Fruit fly (Drosophila melanogaster) whole organism, embryonic: Measurements from ENCODE around the gene CG3662.

Experiments used
- Asciz ChIP-seq: fragments of 200-800 bp; sonication (Bioruptor generic); optimal IDR thresholded peaks from 2 replicates; lab custom pipeline; 2017; ENCODE audit warnings: missing biosample characterization, mild to moderate bottlenecking, missing genetic modification characterization, missing genetic modification reagents
- Atf-2 ChIP-seq: fragments of 200-800 bp; sonication (Bioruptor generic); optimal IDR thresholded peaks from 2 replicates; lab custom pipeline; 2016; ENCODE audit warnings: missing biosample characterization, missing genetic modification characterization
- CG10431 ChIP-seq: fragments of 200-800 bp; sonication (Bioruptor generic); optimal IDR thresholded peaks from 3 replicates; lab custom pipeline; 2018; ENCODE audit warnings: missing biosample characterization, mild to moderate bottlenecking, missing genetic modification characterization
- CG11504 ChIP-seq: fragments of 200-800 bp; sonication (Bioruptor generic); optimal IDR thresholded peaks from 3 replicates; lab custom pipeline; 2019; ENCODE audit warnings: missing biosample characterization, mild to moderate bottlenecking, missing genetic modification characterization, moderate library complexity
- CG11560 ChIP-seq: fragments of 200-800 bp; sonication (Bioruptor generic); IDR thresholded peaks from 3 replicates; pipeline ENCODE4 v1.3.6; 2022; ENCODE audit warnings: missing biosample characterization, missing genetic modification characterization
- CG12236 ChIP-seq: fragments of 200-800 bp; sonication (Bioruptor generic); optimal IDR thresholded peaks from 2 replicates; lab custom pipeline; 2016; ENCODE audit warnings: missing biosample characterization, missing genetic modification characterization
- CG13287 ChIP-seq: fragments of 200-800 bp; sonication (Bioruptor generic); IDR thresholded peaks from 2 replicates; pipeline ENCODE4 v1.3.6; 2022; ENCODE audit warnings: missing biosample characterization, missing genetic modification characterization; ENCODE audit not compliant: partially characterized antibody
- CG15011 ChIP-seq: fragments of 200-800 bp; sonication (Bioruptor generic); optimal IDR thresholded peaks from 3 replicates; lab custom pipeline; 2018; ENCODE audit warnings: missing biosample characterization, mild to moderate bottlenecking, missing genetic modification characterization
- CG15514 ChIP-seq: fragments of 200-800 bp; sonication (Bioruptor generic); optimal IDR thresholded peaks from 3 replicates; lab custom pipeline; 2017; ENCODE audit warnings: missing biosample characterization, missing genetic modification characterization, mild to moderate bottlenecking, moderate library complexity, missing genetic modification reagents
- CG17361 ChIP-seq: fragments of 200-800 bp; sonication (Bioruptor generic); IDR thresholded peaks from 3 replicates; pipeline ENCODE4 v1.3.6; 2022; ENCODE audit warnings: missing biosample characterization, missing genetic modification characterization
- CG1792 ChIP-seq: fragments of 200-800 bp; sonication (Bioruptor generic); optimal IDR thresholded peaks from 2 replicates; lab custom pipeline; 2016; ENCODE audit warnings: missing biosample characterization, missing genetic modification characterization
- CG18476 ChIP-seq: fragments of 200-800 bp; sonication (Bioruptor generic); optimal IDR thresholded peaks from 2 replicates; lab custom pipeline; 2016; ENCODE audit warnings: missing biosample characterization, mild to moderate bottlenecking, missing genetic modification characterization
- CG30431 ChIP-seq: fragments of 200-800 bp; sonication (Bioruptor generic); optimal IDR thresholded peaks from 2 replicates; lab custom pipeline; 2017; ENCODE audit warnings: missing biosample characterization, missing genetic modification characterization
- CG3407 ChIP-seq: fragments of 200-800 bp; sonication (Bioruptor generic); optimal IDR thresholded peaks from 2 replicates; lab custom pipeline; 2018; ENCODE audit warnings: missing biosample characterization, mild to moderate bottlenecking, missing genetic modification characterization
- CG5953 ChIP-seq: fragments of 200-800 bp; sonication (Bioruptor generic); IDR thresholded peaks from 2 replicates; pipeline ENCODE4 v1.3.6; 2022; ENCODE audit warnings: missing biosample characterization, missing genetic modification characterization
- CG6765 ChIP-seq: fragments of 200-800 bp; sonication (Bioruptor generic); optimal IDR thresholded peaks from 3 replicates; lab custom pipeline; 2017; ENCODE audit warnings: missing biosample characterization, mild to moderate bottlenecking, missing genetic modification characterization
- CG7987 ChIP-seq: fragments of 200-800 bp; sonication (Bioruptor generic); optimal IDR thresholded peaks from 2 replicates; lab custom pipeline; 2018; ENCODE audit warnings: missing biosample characterization, mild to moderate bottlenecking, missing genetic modification characterization, moderate library complexity
- CG8765 ChIP-seq: fragments of 200-800 bp; sonication (Bioruptor generic); IDR thresholded peaks from 2 replicates; pipeline ENCODE4 v1.3.6; 2022; ENCODE audit warnings: missing biosample characterization, missing genetic modification characterization
- CG9437 ChIP-seq: fragments of 200-800 bp; sonication (Bioruptor generic); optimal IDR thresholded peaks from 2 replicates; lab custom pipeline; 2018; ENCODE audit warnings: missing biosample characterization, mild to moderate bottlenecking, missing genetic modification characterization
- CG9797 ChIP-seq: fragments of 200-800 bp; sonication (Bioruptor generic); optimal IDR thresholded peaks from 3 replicates; lab custom pipeline; 2018; ENCODE audit warnings: missing biosample characterization, mild to moderate bottlenecking, missing genetic modification characterization
- CoRest ChIP-seq: fragments of 200-800 bp; sonication (Bioruptor generic); optimal IDR thresholded peaks from 3 replicates; lab custom pipeline; 2018; ENCODE audit warnings: missing biosample characterization, mild to moderate bottlenecking, missing genetic modification characterization, moderate library complexity
- E2f2 ChIP-seq: fragments of 200-800 bp; sonication (Bioruptor generic); IDR thresholded peaks from 2 replicates; pipeline ENCODE4 v1.3.6; 2022; ENCODE audit warnings: missing biosample characterization, missing genetic modification characterization
- Ets65A ChIP-seq: fragments of 200-800 bp; sonication (Bioruptor generic); peaks from one replicate; lab custom pipeline; 2016; ENCODE audit warnings: missing biosample characterization, missing genetic modification characterization
- Fer1 ChIP-seq: fragments of 200-800 bp; sonication (Bioruptor generic); optimal IDR thresholded peaks from 2 replicates; lab custom pipeline; 2017; ENCODE audit warnings: missing biosample characterization, mild to moderate bottlenecking, missing genetic modification characterization
- H2.0 ChIP-seq: fragments of 200-800 bp; sonication (Bioruptor generic); IDR thresholded peaks from 2 replicates; pipeline ENCODE4 v1.3.6; 2022; ENCODE audit warnings: missing biosample characterization, missing genetic modification characterization
- HLH54F ChIP-seq: fragments of 200-800 bp; sonication (Bioruptor generic); optimal IDR thresholded peaks from 3 replicates; lab custom pipeline; 2016; ENCODE audit warnings: missing biosample characterization, missing genetic modification characterization
- Hr51 ChIP-seq, 2 experiments: fragments of 200-800 bp; sonication (Bioruptor generic); optimal IDR thresholded peaks; 2 replicates in 1 of 2; 3 replicates in 1 of 2; lab custom pipeline; 2016 to 2018; ENCODE audit warnings: missing biosample characterization in 2 of 2, missing genetic modification characterization in 2 of 2, mild to moderate bottlenecking in 1 of 2, moderate library complexity in 1 of 2
- Hsf ChIP-seq: fragments of 200-800 bp; sonication (Bioruptor generic); optimal IDR thresholded peaks from 3 replicates; lab custom pipeline; 2016; ENCODE audit warnings: missing biosample characterization, missing genetic modification characterization
- Jarid2 ChIP-seq: fragments of 200-800 bp; sonication (Bioruptor generic); optimal IDR thresholded peaks from 3 replicates; lab custom pipeline; 2017; ENCODE audit warnings: mild to moderate bottlenecking, missing biosample characterization, missing genetic modification reagents, missing genetic modification characterization
- Meics ChIP-seq: fragments of 200-800 bp; sonication (Bioruptor generic); optimal IDR thresholded peaks from 2 replicates; lab custom pipeline; 2017; ENCODE audit warnings: missing biosample characterization, mild to moderate bottlenecking, missing genetic modification characterization
- Myb ChIP-seq: fragments of 200-800 bp; sonication (Bioruptor generic); optimal IDR thresholded peaks from 2 replicates; lab custom pipeline; 2016; ENCODE audit warnings: missing biosample characterization, missing genetic modification characterization
- NK7.1 ChIP-seq: fragments of 200-800 bp; sonication (Bioruptor generic); optimal IDR thresholded peaks from 3 replicates; lab custom pipeline; 2016; ENCODE audit warnings: missing biosample characterization, missing genetic modification characterization
- Opbp ChIP-seq: fragments of 200-800 bp; sonication (Bioruptor generic); IDR thresholded peaks from 3 replicates; pipeline ENCODE4 v1.3.6; 2022; ENCODE audit warnings: missing biosample characterization, missing genetic modification characterization; ENCODE audit not compliant: partially characterized antibody
- YL-1 ChIP-seq: fragments of 200-800 bp; sonication (Bioruptor generic); optimal IDR thresholded peaks from 3 replicates; lab custom pipeline; 2017; ENCODE audit warnings: missing biosample characterization, mild to moderate bottlenecking, missing genetic modification characterization
- cg ChIP-seq: fragments of 200-800 bp; sonication (Bioruptor generic); optimal IDR thresholded peaks from 3 replicates; lab custom pipeline; 2019; ENCODE audit warnings: missing biosample characterization, mild to moderate bottlenecking, missing genetic modification characterization, moderate library complexity
- fd3F ChIP-seq: fragments of 200-800 bp; sonication (Bioruptor generic); optimal IDR thresholded peaks from 2 replicates; lab custom pipeline; 2018; ENCODE audit warnings: missing biosample characterization, mild to moderate bottlenecking, missing genetic modification characterization, moderate library complexity
- inv ChIP-seq: fragments of 200-800 bp; sonication (Bioruptor generic); IDR thresholded peaks from 2 replicates; pipeline ENCODE4 v1.3.6; 2022; ENCODE audit warnings: missing biosample characterization, missing genetic modification characterization; ENCODE audit not compliant: partially characterized antibody
- ken ChIP-seq: fragments of 200-800 bp; sonication (Bioruptor generic); IDR thresholded peaks from 3 replicates; pipeline ENCODE4 v1.3.6; 2022; ENCODE audit warnings: missing biosample characterization, missing genetic modification characterization
- luna ChIP-seq: fragments of 200-800 bp; sonication (Bioruptor generic); optimal IDR thresholded peaks from 2 replicates; lab custom pipeline; 2016; ENCODE audit warnings: missing biosample characterization, missing genetic modification characterization
- mam ChIP-seq: fragments of 200-800 bp; sonication (Bioruptor generic); optimal IDR thresholded peaks from 3 replicates; lab custom pipeline; 2016; ENCODE audit warnings: missing biosample characterization, missing genetic modification characterization
- odd ChIP-seq: fragments of 200-800 bp; sonication (Bioruptor generic); optimal IDR thresholded peaks from 2 replicates; lab custom pipeline; 2017; ENCODE audit warnings: missing biosample characterization, mild to moderate bottlenecking, missing genetic modification characterization
- pan ChIP-seq, 4 experiments: fragments of >200 bp in 3 of 4; fragments of 200-800 bp in 1 of 4; sonication (Bioruptor generic) in 1 of 4; optimal IDR thresholded peaks in 3 of 4; IDR thresholded peaks in 1 of 4; 2 replicates each; pipeline versions ENCODE4 v1.3.6 to Lab custom; 2017 to 2022; ENCODE audit warnings: missing biosample characterization in 2 of 4, missing genetic modification characterization in 2 of 4, mixed read lengths in 1 of 4
- pita ChIP-seq: fragments of 200-800 bp; sonication (Bioruptor generic); optimal IDR thresholded peaks from 2 replicates; lab custom pipeline; 2017; ENCODE audit warnings: missing biosample characterization, mild to moderate bottlenecking, missing genetic modification characterization
- sima ChIP-seq: fragments of 200-800 bp; sonication (Bioruptor generic); optimal IDR thresholded peaks from 2 replicates; lab custom pipeline; 2016; ENCODE audit warnings: missing biosample characterization, missing genetic modification characterization
- stwl ChIP-seq: fragments of 200-800 bp; sonication (Bioruptor generic); optimal IDR thresholded peaks from 3 replicates; lab custom pipeline; 2018; ENCODE audit warnings: missing biosample characterization, mild to moderate bottlenecking, missing genetic modification characterization, moderate library complexity
- tin ChIP-seq: fragments of 200-800 bp; sonication (Bioruptor generic); optimal IDR thresholded peaks from 3 replicates; lab custom pipeline; 2016; ENCODE audit warnings: missing biosample characterization, missing genetic modification characterization
- tna ChIP-seq: fragments of 200-800 bp; sonication (Bioruptor generic); IDR thresholded peaks from 2 replicates; pipeline ENCODE4 v1.3.6; 2022; ENCODE audit warnings: missing biosample characterization, missing genetic modification characterization; ENCODE audit not compliant: partially characterized antibody
- vnd ChIP-seq: fragments of 200-800 bp; sonication (Bioruptor generic); IDR thresholded peaks from 3 replicates; pipeline ENCODE4 v1.3.6; 2022; ENCODE audit warnings: missing biosample characterization, missing genetic modification characterization; ENCODE audit not compliant: partially characterized antibody

Gene CG3662

DNA sequence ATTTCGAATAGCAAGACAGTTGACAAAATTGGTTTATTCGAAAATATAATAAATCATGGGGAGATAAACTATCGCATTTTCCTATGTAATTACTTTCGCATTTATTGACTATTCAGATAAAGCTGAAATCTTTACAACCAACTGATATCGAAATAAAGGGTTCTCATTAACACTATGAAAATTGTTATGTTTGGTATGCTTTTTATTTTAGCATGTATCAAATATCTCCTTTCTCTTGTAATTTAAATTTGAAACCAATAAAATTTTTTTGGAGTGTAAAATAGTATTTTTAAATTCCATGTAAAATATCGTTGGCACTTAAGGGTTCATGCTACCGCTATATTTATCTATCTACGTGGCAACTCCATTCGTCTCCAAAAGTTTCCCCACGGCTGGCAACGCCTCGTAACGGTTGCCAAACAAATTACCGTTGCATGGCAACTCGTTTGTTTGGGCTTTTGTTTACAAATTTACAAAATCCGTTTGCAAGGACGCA, 34.0 kb downstream of the CG3662 start, which contains the start of gene CG13949 (continued):
- no peak for TF ChIP-seq CG9437 (GFP tag; lab: Kevin White, UChicago)
- TF ChIP-seq CG18476 (GFP tag; lab: Kevin White, UChicago): no peak
- TF ChIP-seq odd: peak; percentile 22
- peak; percentile 64 for TF ChIP-seq stwl (tag; lab: Kevin White, UChicago)
- peak; percentile 89 for TF ChIP-seq Ets65A (GFP tag; lab: Kevin White, UChicago)
- no peak for TF ChIP-seq CG30431 (GFP tag; lab: Kevin White, UChicago)
- TF ChIP-seq E2f2 (GFP tag; lab: Robert Waterston, UW): peak; percentile 64
- TF ChIP-seq pan (optimal IDR thresholded peaks at IDR 0.05; lab: Kevin White, UChicago): no peak
- peak in 1 of 2 experiments; percentile 83 for TF ChIP-seq pan (GFP tag; optimal IDR thresholded peaks at IDR 0.05 in 1 of 2, IDR thresholded peaks at IDR 0.05 in 1 of 2)
- no peak for TF ChIP-seq vnd
- TF ChIP-seq CoRest (tag; lab: Kevin White, UChicago): peak; percentile 84
- peak; percentile 83 for TF ChIP-seq CG11504 (tag; lab: Kevin White, UChicago)
- TF ChIP-seq pita (GFP tag; lab: Kevin White, UChicago): peak; percentile 47
- peak; percentile 66 for TF ChIP-seq CG13287 (GFP tag; lab: Robert Waterston, UW)
- TF ChIP-seq Meics (GFP tag; lab: Kevin White, UChicago): peak; percentile 54
- peak; percentile 100 for TF ChIP-seq Myb (GFP tag; lab: Kevin White, UChicago)
- peak; percentile 47 for TF ChIP-seq tin
- TF ChIP-seq ken: peak; percentile 88
- TF ChIP-seq Hr51 (GFP tag; optimal IDR thresholded peaks at IDR 0.05; lab: Kevin White, UChicago): peak in 1 of 2 experiments; percentile 63
- no peak for TF ChIP-seq YL-1
- peak; percentile 63 for TF ChIP-seq Opbp (GFP tag; lab: Robert Waterston, UW)
- TF ChIP-seq NK7.1 (GFP tag; lab: Kevin White, UChicago): peak; percentile 22
- peak; percentile 80 for TF ChIP-seq H2.0
- no peak for TF ChIP-seq cg
- TF ChIP-seq Jarid2: peak; percentile 22
- 0 out of 3 replicates have a peak, but pooled peaks have one; percentile 47 for TF ChIP-seq CG11560 (tag; lab: Robert Waterston, UW)
- peak; percentile 65 for TF ChIP-seq mam (GFP tag; lab: Kevin White, UChicago)
- TF ChIP-seq Asciz (GFP tag; lab: Kevin White, UChicago): peak; percentile 32
- TF ChIP-seq CG7987 (GFP tag; lab: Kevin White, UChicago): no peak
- TF ChIP-seq CG8765 (GFP tag; lab: Robert Waterston, UW): peak; percentile 49; the same call in 1 of the 2 replicates
- TF ChIP-seq Fer1 (GFP tag; lab: Kevin White, UChicago): peak; percentile 55
- peak; percentile 46; the same call in 1 of the 2 replicates for TF ChIP-seq inv
- no peak for TF ChIP-seq CG12236 (GFP tag; lab: Kevin White, UChicago)
- 0 out of 2 replicates have a peak, but pooled peaks have one; percentile 40 for TF ChIP-seq CG5953
- no peak for TF ChIP-seq luna (GFP tag; lab: Kevin White, UChicago)
- no peak for TF ChIP-seq CG10431 (GFP tag; lab: Kevin White, UChicago)
- peak; percentile 44; the same call in 1 of the 2 replicates for TF ChIP-seq tna (GFP tag; lab: Robert Waterston, UW)
- peak; percentile 12 for TF ChIP-seq CG6765 (GFP tag; lab: Kevin White, UChicago)
- no peak for TF ChIP-seq CG9797 (GFP tag; lab: Kevin White, UChicago)
- peak; percentile 64 for TF ChIP-seq Hsf (GFP tag; lab: Kevin White, UChicago)
- TF ChIP-seq HLH54F: peak; percentile 57
- TF ChIP-seq fd3F: peak; percentile 38
- TF ChIP-seq CG15011: no peak
- peak; percentile 33 for TF ChIP-seq Atf-2 (GFP tag; lab: Kevin White, UChicago)
- TF ChIP-seq CG3407 (GFP tag; lab: Kevin White, UChicago): peak; percentile 43
- peak; percentile 47 for TF ChIP-seq CG1792 (GFP tag; lab: Kevin White, UChicago)
- TF ChIP-seq CG15514 (GFP tag; lab: Kevin White, UChicago): peak; percentile 70
- peak; percentile 66; the same call in 2 of the 3 replicates for TF ChIP-seq CG17361 (GFP tag; lab: Robert Waterston, UW)
- TF ChIP-seq sima (GFP tag; lab: Kevin White, UChicago): no peak
